Worm (Caenorhabditis elegans) whole organism, L4 larva: Measurements from ENCODE around the gene C06B3.1.

Experiments used
- ama-1 ChIP-seq: fragments of 150-350 bp; optimal IDR thresholded peaks from 2 replicates; lab custom pipeline; 2014; ENCODE audit warnings: inconsistent platforms, mixed read lengths
- ceh-82 ChIP-seq: sonication (generic microtip); optimal IDR thresholded peaks from 2 replicates; lab custom pipeline; 2017; ENCODE audit warnings: missing biosample characterization, missing genetic modification characterization
- daf-12 ChIP-seq: fragments of 150-350 bp; optimal IDR thresholded peaks from 2 replicates; lab custom pipeline; 2014; ENCODE audit warnings: missing biosample characterization, missing genetic modification reagents, missing genetic modification characterization
- daf-16 ChIP-seq, 3 experiments: sonication (generic microtip); optimal IDR thresholded peaks; 2 replicates each; lab custom pipeline; 2016 to 2017; ENCODE audit warnings: missing genetic modification characterization in 3 of 3, missing genetic modification reagents in 3 of 3, mild to moderate bottlenecking in 2 of 3, missing compliant biosample characterization in 2 of 3, missing biosample characterization in 1 of 3, moderate library complexity in 1 of 3
- egl-27 ChIP-seq: sonication (generic microtip); optimal IDR thresholded peaks from 3 replicates; lab custom pipeline; 2017; ENCODE audit warnings: missing biosample characterization, missing genetic modification reagents, missing genetic modification characterization
- lir-3 ChIP-seq: sonication (generic microtip); optimal IDR thresholded peaks from 2 replicates; lab custom pipeline; 2016; ENCODE audit warnings: mild to moderate bottlenecking, missing genetic modification characterization, missing compliant biosample characterization
- mep-1 ChIP-seq: fragments of 150-350 bp; sonication (generic microtip); optimal IDR thresholded peaks from 3 replicates; lab custom pipeline; 2014; ENCODE audit warnings: missing biosample characterization, missing genetic modification characterization
- nhr-25 ChIP-seq: sonication (generic microtip); optimal IDR thresholded peaks from 2 replicates; lab custom pipeline; 2017; ENCODE audit warnings: missing genetic modification characterization, mild to moderate bottlenecking, missing compliant biosample characterization, antibody characterized with exemption, moderate library complexity, borderline replicate concordance; ENCODE audit not compliant: insufficient read depth
- nhr-77 ChIP-seq: fragments of 150-350 bp; optimal IDR thresholded peaks from 2 replicates; lab custom pipeline; 2014; ENCODE audit warnings: missing biosample characterization, missing genetic modification characterization
- pqm-1 ChIP-seq: sonication (generic microtip); optimal IDR thresholded peaks from 2 replicates; lab custom pipeline; 2017; ENCODE audit warnings: missing biosample characterization, missing genetic modification characterization
- sdz-12 ChIP-seq: fragments of 200-800 bp; sonication (Bioruptor generic); optimal IDR thresholded peaks from 2 replicates; lab custom pipeline; 2018; ENCODE audit warnings: mild to moderate bottlenecking, missing genetic modification characterization, missing compliant biosample characterization
- snpc-4 ChIP-seq: fragments of 150-350 bp; optimal IDR thresholded peaks from 2 replicates; lab custom pipeline; 2014; ENCODE audit warnings: missing biosample characterization, missing genetic modification characterization
- unc-62 ChIP-seq, 3 experiments: fragments of 150-350 bp in 1 of 3; sonication (generic microtip); optimal IDR thresholded peaks in 2 of 3; peaks in 1 of 3; 1 replicate in 1 of 3; 2 replicates in 2 of 3; lab custom pipeline; 2014 to 2017; ENCODE audit warnings: missing biosample characterization in 3 of 3, missing genetic modification characterization in 3 of 3, missing genetic modification reagents in 3 of 3, missing genotype in 1 of 3

- no peak for TF ChIP-seq ama-1 (lab: Kevin White, UChicago)
- no peak for TF ChIP-seq daf-12 (tag; lab: Kevin White, UChicago)
- no peak for TF ChIP-seq nhr-25 (tag; lab: Kevin White, UChicago)
- no peak for TF ChIP-seq egl-27
- TF ChIP-seq daf-16 (GFP tag; optimal IDR thresholded peaks at IDR 0.05; lab: Kevin White, UChicago) = no peak
- no peak for TF ChIP-seq daf-16 (tag; optimal IDR thresholded peaks at IDR 0.05; lab: Kevin White, UChicago)
- TF ChIP-seq mep-1 (tag; lab: Kevin White, UChicago) = no peak
- peak; percentile 61 for TF ChIP-seq nhr-77 (tag; lab: Kevin White, UChicago)
- TF ChIP-seq unc-62 (GFP tag; optimal IDR thresholded peaks at IDR 0.05 in 1 of 2; lab: Kevin White, UChicago) = no peak
- TF ChIP-seq unc-62 (tag; optimal IDR thresholded peaks at IDR 0.05; lab: Kevin White, UChicago) = no peak
- TF ChIP-seq lir-3 (tag; lab: Kevin White, UChicago) = no peak
- no peak for TF ChIP-seq ceh-82 (tag; lab: Kevin White, UChicago)
- TF ChIP-seq snpc-4 = no peak
- peak; percentile 88 for TF ChIP-seq pqm-1
- TF ChIP-seq sdz-12 (GFP tag; lab: Kevin White, UChicago) = no peak
Observed at ce11 chrV:13893583-13893982, 9.0 kb upstream of the C06B3.1 start.
